Fruit fly (Drosophila melanogaster) whole organism, embryonic: Measurements from ENCODE around the gene CG33307.

Experiments
- ATbp ChIP-seq: fragments of 200-800 bp; sonication (Bioruptor generic); optimal IDR thresholded peaks from 2 replicates; lab custom pipeline; 2017; ENCODE audit warnings: missing biosample characterization, mild to moderate bottlenecking, missing genetic modification characterization, missing genetic modification reagents
- C15 ChIP-seq: fragments of 200-800 bp; sonication (Bioruptor generic); IDR thresholded peaks from 3 replicates; pipeline ENCODE4 v1.3.6; 2022; ENCODE audit warnings: missing biosample characterization, missing genetic modification characterization
- CG10431 ChIP-seq: fragments of 200-800 bp; sonication (Bioruptor generic); optimal IDR thresholded peaks from 3 replicates; lab custom pipeline; 2018; ENCODE audit warnings: missing biosample characterization, mild to moderate bottlenecking, missing genetic modification characterization
- CG10654 ChIP-seq: fragments of 200-800 bp; sonication (Bioruptor generic); optimal IDR thresholded peaks from 2 replicates; lab custom pipeline; 2016; ENCODE audit warnings: missing biosample characterization, missing genetic modification characterization
- CG11085 ChIP-seq: fragments of 200-800 bp; sonication (Bioruptor generic); IDR thresholded peaks from 2 replicates; pipeline ENCODE4 v1.3.6; 2022; ENCODE audit warnings: missing biosample characterization, missing genetic modification characterization
- CG11696 ChIP-seq: fragments of 200-800 bp; sonication (Bioruptor generic); IDR thresholded peaks from 2 replicates; pipeline ENCODE4 v1.3.6; 2022; ENCODE audit warnings: missing biosample characterization, missing genetic modification characterization
- CG11723 ChIP-seq: fragments of 200-800 bp; sonication (Bioruptor generic); optimal IDR thresholded peaks from 2 replicates; lab custom pipeline; 2017; ENCODE audit warnings: missing biosample characterization, mild to moderate bottlenecking, missing genetic modification characterization
- CG12391 ChIP-seq: fragments of 200-800 bp; sonication (Bioruptor generic); optimal IDR thresholded peaks from 3 replicates; lab custom pipeline; 2018; ENCODE audit warnings: missing biosample characterization, mild to moderate bottlenecking, missing genetic modification characterization, moderate library complexity
- CG14667 ChIP-seq: fragments of 200-800 bp; sonication (Bioruptor generic); IDR thresholded peaks from 2 replicates; pipeline ENCODE4 v1.3.6; 2022; ENCODE audit warnings: missing biosample characterization, missing genetic modification characterization
- CG14710 ChIP-seq: fragments of 200-800 bp; sonication (Bioruptor generic); optimal IDR thresholded peaks from 3 replicates; lab custom pipeline; 2019; ENCODE audit warnings: missing biosample characterization, mild to moderate bottlenecking, missing genetic modification characterization, moderate library complexity
- CG15514 ChIP-seq: fragments of 200-800 bp; sonication (Bioruptor generic); optimal IDR thresholded peaks from 3 replicates; lab custom pipeline; 2017; ENCODE audit warnings: missing biosample characterization, missing genetic modification characterization, mild to moderate bottlenecking, moderate library complexity, missing genetic modification reagents
- CG17385 ChIP-seq: fragments of 200-800 bp; sonication (Bioruptor generic); optimal IDR thresholded peaks from 3 replicates; lab custom pipeline; 2018; ENCODE audit warnings: missing biosample characterization, mild to moderate bottlenecking, missing genetic modification characterization
- CG2678 ChIP-seq: fragments of 200-800 bp; sonication (Bioruptor generic); optimal IDR thresholded peaks from 3 replicates; lab custom pipeline; 2019; ENCODE audit warnings: missing biosample characterization, mild to moderate bottlenecking, missing genetic modification characterization, moderate library complexity
- CG32532 ChIP-seq: fragments of 200-800 bp; sonication (Bioruptor generic); IDR thresholded peaks from 2 replicates; pipeline ENCODE4 v1.3.6; 2022; ENCODE audit warnings: missing biosample characterization, missing genetic modification characterization
- CG3281 ChIP-seq: fragments of 200-800 bp; sonication (Bioruptor generic); optimal IDR thresholded peaks from 3 replicates; lab custom pipeline; 2017; ENCODE audit warnings: missing biosample characterization, mild to moderate bottlenecking, missing genetic modification characterization
- CG33557 ChIP-seq: fragments of 200-800 bp; sonication (Bioruptor generic); optimal IDR thresholded peaks from 2 replicates; lab custom pipeline; 2019; ENCODE audit warnings: missing biosample characterization, mild to moderate bottlenecking, missing genetic modification characterization, moderate library complexity
- CG3995 ChIP-seq: fragments of 200-800 bp; sonication (Bioruptor generic); optimal IDR thresholded peaks from 3 replicates; lab custom pipeline; 2016; ENCODE audit warnings: missing biosample characterization, missing genetic modification characterization
- CG4617 ChIP-seq: fragments of 200-800 bp; sonication (Bioruptor generic); optimal IDR thresholded peaks from 3 replicates; lab custom pipeline; 2016; ENCODE audit warnings: missing biosample characterization, missing genetic modification characterization, borderline replicate concordance
- CG5245 ChIP-seq: fragments of 200-800 bp; sonication (Bioruptor generic); optimal IDR thresholded peaks from 3 replicates; lab custom pipeline; 2016; ENCODE audit warnings: missing biosample characterization, missing genetic modification characterization
- CG6689 ChIP-seq: fragments of 200-800 bp; sonication (Bioruptor generic); IDR thresholded peaks from 2 replicates; pipeline ENCODE4 v1.3.6; 2022; ENCODE audit warnings: missing biosample characterization, missing genetic modification characterization
- CG7271 ChIP-seq: fragments of 200-800 bp; sonication (Bioruptor generic); optimal IDR thresholded peaks from 2 replicates; lab custom pipeline; 2018; ENCODE audit warnings: missing biosample characterization, mild to moderate bottlenecking, missing genetic modification characterization, moderate library complexity
- CHES-1-like ChIP-seq: fragments of 200-800 bp; sonication (Bioruptor generic); optimal IDR thresholded peaks from 2 replicates; lab custom pipeline; 2016; ENCODE audit warnings: missing biosample characterization, missing genetic modification characterization
- Chrac-16 ChIP-seq: fragments of 200-800 bp; sonication (Bioruptor generic); optimal IDR thresholded peaks from 3 replicates; lab custom pipeline; 2016; ENCODE audit warnings: missing biosample characterization, missing genetic modification characterization
- Doc3 ChIP-seq: fragments of 200-800 bp; sonication (Bioruptor generic); IDR thresholded peaks from 3 replicates; pipeline ENCODE4 v1.3.6; 2022; ENCODE audit warnings: missing biosample characterization, missing genetic modification characterization; ENCODE audit not compliant: partially characterized antibody
- Eip74EF ChIP-seq, 2 experiments: fragments of 200-800 bp in 1 of 2; fragments of >200 bp in 1 of 2; sonication (Bioruptor generic) in 1 of 2; optimal IDR thresholded peaks; 2 replicates each; lab custom pipeline; 2017 to 2019; ENCODE audit warnings: missing biosample characterization in 2 of 2, missing genetic modification characterization in 2 of 2, mild to moderate bottlenecking in 1 of 2, moderate library complexity in 1 of 2
- Gsc ChIP-seq: fragments of 200-800 bp; sonication (Bioruptor generic); IDR thresholded peaks from 2 replicates; pipeline ENCODE4 v1.3.6; 2022; ENCODE audit warnings: missing biosample characterization, missing genetic modification characterization
- Hr39 ChIP-seq: fragments of >200 bp; optimal IDR thresholded peaks from 2 replicates; lab custom pipeline; 2017
- Kr ChIP-seq: fragments of 200-800 bp; sonication (Bioruptor generic); optimal IDR thresholded peaks from 2 replicates; lab custom pipeline; 2017; ENCODE audit warnings: missing biosample characterization, mild to moderate bottlenecking, missing genetic modification characterization
- MTF-1 ChIP-seq: fragments of 200-800 bp; sonication (Bioruptor generic); optimal IDR thresholded peaks from 2 replicates; lab custom pipeline; 2018; ENCODE audit warnings: missing biosample characterization, mild to moderate bottlenecking, missing genetic modification characterization, borderline replicate concordance
- Nf-YC ChIP-seq: fragments of 200-800 bp; optimal IDR thresholded peaks from 3 replicates; lab custom pipeline; 2019; ENCODE audit warnings: missing biosample characterization, mild to moderate bottlenecking, missing genetic modification characterization, moderate library complexity
- Pdp1 ChIP-seq, 2 experiments: fragments of 200-800 bp; sonication (Bioruptor generic); optimal IDR thresholded peaks; 3 replicates each; lab custom pipeline; 2016; ENCODE audit warnings: missing biosample characterization in 2 of 2, missing genetic modification characterization in 2 of 2, mild to moderate bottlenecking in 1 of 2, moderate library complexity in 1 of 2
- Sox102F ChIP-seq: fragments of 200-800 bp; sonication (Bioruptor generic); optimal IDR thresholded peaks from 2 replicates; lab custom pipeline; 2018; ENCODE audit warnings: missing biosample characterization, mild to moderate bottlenecking, missing genetic modification characterization, moderate library complexity
- Ssrp ChIP-seq: fragments of 200-800 bp; sonication (Bioruptor generic); optimal IDR thresholded peaks from 2 replicates; lab custom pipeline; 2018; ENCODE audit warnings: missing biosample characterization, mild to moderate bottlenecking, missing genetic modification characterization, moderate library complexity
- Xrp1 ChIP-seq: fragments of 200-800 bp; sonication (Bioruptor generic); IDR thresholded peaks from 2 replicates; pipeline ENCODE4 v1.3.6; 2022; ENCODE audit warnings: missing biosample characterization, missing genetic modification characterization
- disco-r ChIP-seq: fragments of 200-800 bp; sonication (Bioruptor generic); optimal IDR thresholded peaks from 2 replicates; lab custom pipeline; 2016; ENCODE audit warnings: missing biosample characterization, missing genetic modification characterization
- fd102C ChIP-seq: fragments of 200-800 bp; sonication (Bioruptor generic); optimal IDR thresholded peaks from 2 replicates; lab custom pipeline; 2018; ENCODE audit warnings: missing biosample characterization, mild to moderate bottlenecking, missing genetic modification characterization, moderate library complexity
- fd3F ChIP-seq: fragments of 200-800 bp; sonication (Bioruptor generic); optimal IDR thresholded peaks from 2 replicates; lab custom pipeline; 2018; ENCODE audit warnings: missing biosample characterization, mild to moderate bottlenecking, missing genetic modification characterization, moderate library complexity
- ham ChIP-seq: fragments of 200-800 bp; sonication (Bioruptor generic); IDR thresholded peaks from 2 replicates; pipeline ENCODE4 v1.3.6; 2022; ENCODE audit warnings: missing biosample characterization, missing genetic modification characterization
- lab ChIP-seq: fragments of 200-800 bp; sonication (Bioruptor generic); optimal IDR thresholded peaks from 3 replicates; lab custom pipeline; 2017; ENCODE audit warnings: missing biosample characterization, missing genetic modification characterization, mild to moderate bottlenecking, moderate library complexity, missing genetic modification reagents
- lola ChIP-seq, 3 experiments: fragments of >200 bp in 2 of 3; fragments of 200-800 bp in 1 of 3; sonication (Bioruptor generic) in 1 of 3; optimal IDR thresholded peaks; 2 replicates each; lab custom pipeline; 2017 to 2019; ENCODE audit warnings: missing biosample characterization in 3 of 3, missing genetic modification characterization in 3 of 3, mild to moderate bottlenecking in 1 of 3, moderate library complexity in 1 of 3
- nom ChIP-seq: fragments of 200-800 bp; sonication (Bioruptor generic); optimal IDR thresholded peaks from 2 replicates; lab custom pipeline; 2017; ENCODE audit warnings: missing biosample characterization, missing genetic modification characterization, mild to moderate bottlenecking, moderate library complexity, missing genetic modification reagents
- pita ChIP-seq: fragments of 200-800 bp; sonication (Bioruptor generic); optimal IDR thresholded peaks from 2 replicates; lab custom pipeline; 2017; ENCODE audit warnings: missing biosample characterization, mild to moderate bottlenecking, missing genetic modification characterization
- psq ChIP-seq: fragments of 200-800 bp; sonication (Bioruptor generic); optimal IDR thresholded peaks from 2 replicates; lab custom pipeline; 2017; ENCODE audit warnings: missing biosample characterization, missing genetic modification characterization
- schlank ChIP-seq: fragments of 200-800 bp; sonication (Bioruptor generic); optimal IDR thresholded peaks from 2 replicates; lab custom pipeline; 2018; ENCODE audit warnings: missing biosample characterization, mild to moderate bottlenecking, missing genetic modification characterization
- sens ChIP-seq: fragments of 200-800 bp; sonication (Bioruptor generic); peaks from one replicate; lab custom pipeline; 2016; ENCODE audit warnings: missing biosample characterization, missing genetic modification characterization
- shn ChIP-seq: fragments of 200-800 bp; sonication (Bioruptor generic); optimal IDR thresholded peaks from 3 replicates; lab custom pipeline; 2016; ENCODE audit warnings: missing biosample characterization, missing genetic modification characterization
- ssp ChIP-seq: fragments of 200-800 bp; sonication (Bioruptor generic); IDR thresholded peaks from 2 replicates; pipeline ENCODE4 v1.3.6; 2022; ENCODE audit warnings: missing biosample characterization, missing genetic modification characterization
- tgo ChIP-seq: fragments of 200-800 bp; sonication (Bioruptor generic); IDR thresholded peaks from 3 replicates; pipeline ENCODE4 v1.3.6; 2022; ENCODE audit warnings: missing biosample characterization, missing genetic modification characterization
- vvl ChIP-seq: fragments of 200-800 bp; sonication (Bioruptor generic); IDR thresholded peaks from 2 replicates; pipeline ENCODE4 v1.3.6; 2022; ENCODE audit warnings: missing biosample characterization, missing genetic modification characterization

Gene CG33307

dm6 chr2L:13886326-13887073, 45.2 kb upstream of the CG33307 start (continued):
- TF ChIP-seq Sox102F (no peak), CHES-1-like (GFP tag; lab: Kevin White, UChicago) (no peak), Ssrp (tag; lab: Kevin White, UChicago) (no peak), nom (peak; percentile 35), CG11696 (GFP tag; lab: Robert Waterston, UW) (no peak), disco-r (GFP tag; lab: Kevin White, UChicago) (no peak), Nf-YC (tag; lab: Kevin White, UChicago) (no peak), lola (GFP tag; optimal IDR thresholded peaks at IDR 0.05; lab: Kevin White, UChicago) (no peak), Doc3 (GFP tag; lab: Robert Waterston, UW) (no peak), CG2678 (tag; lab: Kevin White, UChicago) (peak; percentile 19), tgo (GFP tag; lab: Robert Waterston, UW) (no peak), C15 (GFP tag; lab: Robert Waterston, UW) (no peak), CG32532 (no peak), Gsc (GFP tag; lab: Robert Waterston, UW) (no peak), Eip74EF (GFP tag; optimal IDR thresholded peaks at IDR 0.05; lab: Kevin White, UChicago) (no peak), Xrp1 (GFP tag; lab: Robert Waterston, UW) (no peak), Pdp1 (GFP tag; optimal IDR thresholded peaks at IDR 0.05; lab: Kevin White, UChicago) (peak in 1 of 2 experiments; percentile 19), CG7271 (tag; lab: Kevin White, UChicago) (no peak), MTF-1 (GFP tag; lab: Kevin White, UChicago) (peak; percentile 5), CG3995 (GFP tag; lab: Kevin White, UChicago) (no peak), CG14710 (no peak), sens (GFP tag; lab: Kevin White, UChicago) (peak; percentile 50), vvl (GFP tag; lab: Robert Waterston, UW) (no peak), CG11723 (no peak), CG12391 (tag; lab: Kevin White, UChicago) (no peak), ham (GFP tag; lab: Robert Waterston, UW) (no peak), pita (GFP tag; lab: Kevin White, UChicago) (no peak), Kr (GFP tag; lab: Kevin White, UChicago) (no peak), Chrac-16 (GFP tag; lab: Kevin White, UChicago) (no peak), CG5245 (GFP tag; lab: Kevin White, UChicago) (no peak), CG17385 (GFP tag; lab: Kevin White, UChicago) (peak; percentile 13), CG10654 (GFP tag; lab: Kevin White, UChicago) (no peak), CG11085 (no peak), ATbp (GFP tag; lab: Kevin White, UChicago) (peak; percentile 30), ssp (GFP tag; lab: Robert Waterston, UW) (no peak), Hr39 (lab: Kevin White, UChicago) (no peak), psq (GFP tag; lab: Kevin White, UChicago) (no peak), fd3F (GFP tag; lab: Kevin White, UChicago) (no peak), CG15514 (GFP tag; lab: Kevin White, UChicago) (no peak), CG3281 (no peak), CG6689 (GFP tag; lab: Robert Waterston, UW) (no peak), CG14667 (GFP tag; lab: Robert Waterston, UW) (no peak), fd102C (GFP tag; lab: Kevin White, UChicago) (no peak), shn (no peak), CG4617 (GFP tag; lab: Kevin White, UChicago) (no peak), CG33557 (GFP tag; lab: Kevin White, UChicago) (no peak), schlank (tag; lab: Kevin White, UChicago) (no peak), lab (peak; percentile 18), CG10431 (GFP tag; lab: Kevin White, UChicago) (no peak)
